Worm (Caenorhabditis elegans): ENCODE measurements around the gene F14H12.17.

The F14H12.17 gene

ce11 chrX:4359030-4359429 lies 4.1 kb downstream of the F14H12.17 start:
- no peak for TF ChIP-seq isw-1 (GFP tag; IDR thresholded peaks at IDR 0.05)

- no peak for TF ChIP-seq alr-1 (tag; optimal IDR thresholded peaks at IDR 0.05; ENCODE audit: borderline replicate concordance)
- TF ChIP-seq jun-1 (tag; optimal IDR thresholded peaks at IDR 0.05), result no peak
- no peak for TF ChIP-seq unc-130 (tag; optimal IDR thresholded peaks at IDR 0.05)
- no peak for TF ChIP-seq fkh-10 (GFP tag; optimal IDR thresholded peaks at IDR 0.05)
- no peak for TF ChIP-seq F16B12.6 (tag; optimal IDR thresholded peaks at IDR 0.05)
Observed at ce11 chrX:4357467-4357866, 5.6 kb downstream of the F14H12.17 start, which contains the start of gene F14H12.6. Gene F14H12.6, minus strand, starts transcription at chrX:4357567.

ce11 chrX:4353318-4353717 lies 9.8 kb downstream of the F14H12.17 start, which contains the start of gene col-165:
Gene col-165, plus strand, starts transcription at chrX:4353618.
- TF ChIP-seq F16B12.6 (tag; optimal IDR thresholded peaks at IDR 0.05) (no peak), lin-14 (GFP tag; optimal IDR thresholded peaks at IDR 0.05) (no peak), nhr-20 (tag; optimal IDR thresholded peaks at IDR 0.05) (no peak), nhr-77 (tag; optimal IDR thresholded peaks at IDR 0.05) (no peak), nhr-47 (tag; optimal IDR thresholded peaks at IDR 0.05) (no peak), tbx-2 (tag; optimal IDR thresholded peaks at IDR 0.05) (no peak), swsn-7 (tag; optimal IDR thresholded peaks at IDR 0.05) (no peak), grh-1 (GFP tag; IDR thresholded peaks at IDR 0.05) (no peak), lin-35 (GFP tag; optimal IDR thresholded peaks at IDR 0.05) (no peak), zip-4 (GFP tag; optimal IDR thresholded peaks at IDR 0.05) (no peak), elt-2 (tag; optimal IDR thresholded peaks at IDR 0.05) (no peak), efl-1 (optimal IDR thresholded peaks at IDR 0.05) (no peak), efl-1 (GFP tag; optimal IDR thresholded peaks at IDR 0.05 in 1 of 2) (no peak), mdl-1 (tag; optimal IDR thresholded peaks at IDR 0.05) (no peak), mab-9 (GFP tag; IDR thresholded peaks at IDR 0.05) (no peak), tlp-1 (tag; optimal IDR thresholded peaks at IDR 0.05) (no peak), pqm-1 (tag; optimal IDR thresholded peaks at IDR 0.05) (no peak), aly-2 (tag; optimal IDR thresholded peaks at IDR 0.05) (no peak), C04F5.9 (tag; optimal IDR thresholded peaks at IDR 0.05) (no peak)

- TF ChIP-seq ces-1 (GFP tag; optimal IDR thresholded peaks at IDR 0.05) (no peak), nhr-76 (tag; optimal IDR thresholded peaks at IDR 0.05) (no peak), ztf-4 (tag; optimal IDR thresholded peaks at IDR 0.05) (no peak), dsc-1 (tag; optimal IDR thresholded peaks at IDR 0.05) (no peak), sptf-1 (tag; optimal IDR thresholded peaks at IDR 0.05) (no peak), mab-9 (GFP tag; IDR thresholded peaks at IDR 0.05) (no peak), pax-3 (tag; optimal IDR thresholded peaks at IDR 0.05) (no peak), nhr-11 (tag; optimal IDR thresholded peaks at IDR 0.05) (no peak), nhr-47 (tag; optimal IDR thresholded peaks at IDR 0.05) (no peak), ceh-90 (tag; optimal IDR thresholded peaks at IDR 0.05) (no peak), ceh-88 (GFP tag; IDR thresholded peaks at IDR 0.05) (no peak), efl-1 (optimal IDR thresholded peaks at IDR 0.05) (no peak), efl-1 (GFP tag; optimal IDR thresholded peaks at IDR 0.05 in 1 of 2) (no peak), ztf-11 (tag; optimal IDR thresholded peaks at IDR 0.05) (no peak), mef-2 (tag; optimal IDR thresholded peaks at IDR 0.05) (no peak), lin-13 (GFP tag; optimal IDR thresholded peaks at IDR 0.05) (no peak), isw-1 (GFP tag; IDR thresholded peaks at IDR 0.05) (no peak)
Observed at ce11 chrX:4350198-4350597, 12.9 kb downstream of the F14H12.17 start, which contains the start of gene F14H12.2. Gene F14H12.2, plus strand, starts transcription at chrX:4350498.

- TF ChIP-seq pqm-1 (tag; optimal IDR thresholded peaks at IDR 0.05), result no peak
- no peak for TF ChIP-seq nhr-71 (tag; optimal IDR thresholded peaks at IDR 0.05)
- peak; percentile 12 for TF ChIP-seq nhr-85 (tag)
- no peak for TF ChIP-seq nhr-19 (GFP tag; conservative IDR thresholded peaks at IDR 0.05)
Observed at ce11 chrX:4343915-4344314, 19.2 kb downstream of the F14H12.17 start, which contains the start of gene F14H12.3. Gene F14H12.3, plus strand, starts transcription at chrX:4344215.

Measured in whole organism, L1 larva.